Worm (Caenorhabditis elegans): Measurements from ENCODE around the gene clc-12.
A peak's percentile ranks its signal among the peaks of the same experiment; 100 is the strongest.

The clc-12 gene

DNA sequence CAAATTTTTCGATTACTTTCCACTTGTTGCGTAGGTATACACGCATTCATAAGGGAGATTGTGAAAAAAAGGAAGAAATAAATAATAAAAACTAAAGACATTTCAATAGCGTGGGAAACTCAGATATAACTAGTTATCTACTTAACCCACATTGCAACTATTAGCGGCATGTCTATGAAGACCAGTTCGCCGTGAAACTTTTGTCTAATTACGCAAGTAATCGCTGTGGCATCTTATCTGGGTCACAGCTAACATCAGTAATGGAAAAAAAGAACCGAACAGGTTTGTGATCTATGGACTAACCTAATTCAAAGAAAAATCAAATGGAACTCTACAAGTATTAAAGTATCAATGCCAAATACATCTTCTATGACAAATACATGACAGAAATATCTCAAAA is 4.0 kb upstream of the clc-12 start, which contains the start of gene clec-241:
Gene clec-241, minus strand, starts transcription at position 101 of the 400 bp plus-strand sequence.
- no peak for TF ChIP-seq unc-130 (GFP tag; optimal IDR thresholded peaks at IDR 0.05)
- no peak for TF ChIP-seq T20F7.1 (GFP tag; optimal IDR thresholded peaks at IDR 0.05)
- no peak for TF ChIP-seq nhr-6 (tag; optimal IDR thresholded peaks at IDR 0.05)
- TF ChIP-seq T26A8.4 (GFP tag; IDR thresholded peaks at IDR 0.05) = no peak
- TF ChIP-seq spr-1 (tag; optimal IDR thresholded peaks at IDR 0.05) = no peak
- no peak for TF ChIP-seq nhr-25 (tag; optimal IDR thresholded peaks at IDR 0.05; ENCODE audit: borderline replicate concordance, insufficient read depth)
- TF ChIP-seq ceh-28 (tag; optimal IDR thresholded peaks at IDR 0.05) = no peak
- TF ChIP-seq jun-1 (tag; optimal IDR thresholded peaks at IDR 0.05) = no peak
- no peak for TF ChIP-seq dve-1 (tag; optimal IDR thresholded peaks at IDR 0.05; ENCODE audit: insufficient read depth)

DNA sequence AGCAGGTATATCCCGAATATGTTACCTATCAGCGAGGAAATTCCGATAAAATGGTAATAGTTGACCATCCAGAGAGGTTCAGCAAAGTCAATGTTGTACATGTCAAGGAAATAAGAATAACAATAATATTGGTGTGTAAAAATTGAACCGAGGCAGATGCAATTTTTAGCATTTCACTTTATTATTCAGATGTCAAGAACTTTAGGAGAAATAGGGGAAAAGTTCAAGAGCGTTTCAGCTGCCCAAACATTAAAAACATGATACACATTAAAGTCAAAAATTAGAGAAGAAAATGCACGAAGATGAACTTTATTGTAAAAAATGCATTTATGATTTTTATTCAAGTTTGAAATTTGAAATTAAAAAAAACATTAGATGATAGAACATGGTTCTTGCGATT is 886 bp downstream of the clc-12 start, which contains the start of gene sri-69:
Gene sri-69, minus strand, starts transcription at position 101 of the 400 bp plus-strand sequence.
- TF ChIP-seq unc-62 (GFP tag; optimal IDR thresholded peaks at IDR 0.05 in 1 of 2) = peak in 1 of 2 experiments; percentile 21
- TF ChIP-seq unc-62 (tag; optimal IDR thresholded peaks at IDR 0.05) = no peak
- no peak for TF ChIP-seq mes-2 (tag; optimal IDR thresholded peaks at IDR 0.05; ENCODE audit: poor library complexity, severe bottlenecking)

DNA sequence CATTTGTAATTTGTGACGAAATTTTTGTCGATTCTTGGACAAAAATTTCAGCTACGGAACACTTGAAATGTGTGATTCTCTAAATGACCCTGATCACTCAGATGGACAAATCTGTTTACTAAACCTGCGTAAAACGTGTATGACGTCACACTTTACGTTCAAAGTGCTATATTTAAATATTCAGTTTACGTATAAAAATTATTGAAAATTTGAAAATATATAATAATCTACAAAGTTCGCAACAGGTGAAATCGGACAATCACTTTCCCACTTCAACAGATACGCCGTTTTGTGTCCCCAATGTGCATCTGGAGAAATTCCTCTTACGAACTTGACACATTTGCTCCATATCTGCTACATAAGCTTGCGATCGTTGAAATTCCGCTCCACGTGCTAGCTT is 4.0 kb downstream of the clc-12 start, which contains the start of gene srh-131:
Gene srh-131, plus strand, starts transcription at position 301 of the 400 bp plus-strand sequence.
- TF ChIP-seq nhr-6 (tag; optimal IDR thresholded peaks at IDR 0.05) (no peak), ceh-32 (tag; optimal IDR thresholded peaks at IDR 0.05; ENCODE audit: poor library complexity) (no peak), egl-27 (tag; optimal IDR thresholded peaks at IDR 0.05) (no peak), Y48G9A.11 (GFP tag; IDR thresholded peaks at IDR 0.05) (no peak), saeg-2 (GFP tag; IDR thresholded peaks at IDR 0.05) (no peak), ztf-7 (tag; optimal IDR thresholded peaks at IDR 0.05) (no peak), ceh-62 (tag; optimal IDR thresholded peaks at IDR 0.05) (no peak), lir-3 (tag; optimal IDR thresholded peaks at IDR 0.05) (no peak), hlh-11 (tag; optimal IDR thresholded peaks at IDR 0.05) (no peak), ama-1 (optimal IDR thresholded peaks at IDR 0.05) (no peak), ctbp-1 (GFP tag; IDR thresholded peaks at IDR 0.05) (no peak), lim-7 (GFP tag; IDR thresholded peaks at IDR 0.05) (no peak), arid-1 (GFP tag; conservative IDR thresholded peaks at IDR 0.05) (no peak), T26A8.4 (GFP tag; IDR thresholded peaks at IDR 0.05) (no peak), ZK337.2 (GFP tag; IDR thresholded peaks at IDR 0.05) (no peak), unc-130 (GFP tag; optimal IDR thresholded peaks at IDR 0.05) (no peak), nhr-42 (GFP tag; IDR thresholded peaks at IDR 0.05) (no peak)

DNA sequence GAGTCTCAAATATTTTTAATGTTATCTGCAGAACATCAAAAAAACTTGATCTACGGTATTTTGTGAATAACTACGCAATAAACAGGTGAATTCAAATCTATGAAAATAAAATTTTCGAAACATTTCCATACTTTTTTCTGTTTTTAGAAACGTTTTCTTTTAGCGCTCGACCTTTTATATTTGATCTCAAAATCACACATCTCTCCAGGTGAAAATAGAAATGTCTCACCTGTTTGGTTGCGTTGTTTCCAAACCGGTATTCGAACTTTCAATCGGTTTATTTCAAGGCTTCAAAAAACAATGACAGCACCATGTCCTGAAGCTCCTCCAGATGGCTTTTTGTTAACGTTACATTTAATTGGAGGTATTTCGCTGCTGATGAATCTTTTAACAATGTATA is 8.0 kb downstream of the clc-12 start, which contains the start of gene sri-9:
Gene sri-9, plus strand, starts transcription at position 301 of the 400 bp plus-strand sequence.
- TF ChIP-seq nhr-41 (GFP tag; IDR thresholded peaks at IDR 0.05) (no peak), mdl-1 (tag; optimal IDR thresholded peaks at IDR 0.05) (no peak), ceh-32 (tag; optimal IDR thresholded peaks at IDR 0.05; ENCODE audit: poor library complexity) (no peak), dmd-9 (GFP tag; IDR thresholded peaks at IDR 0.05) (no peak), zag-1 (tag; optimal IDR thresholded peaks at IDR 0.05) (no peak), spr-3 (GFP tag; optimal IDR thresholded peaks at IDR 0.05) (no peak), lin-15B (tag; optimal IDR thresholded peaks at IDR 0.05) (no peak), skn-1 (tag; optimal IDR thresholded peaks at IDR 0.05) (no peak), ZK337.2 (GFP tag; IDR thresholded peaks at IDR 0.05) (no peak), F10B5.3 (tag; optimal IDR thresholded peaks at IDR 0.05) (no peak), ama-1 (optimal IDR thresholded peaks at IDR 0.05) (no peak), hif-1 (tag; optimal IDR thresholded peaks at IDR 0.05) (no peak), R02D3.7 (tag; optimal IDR thresholded peaks at IDR 0.05) (no peak), Y48G9A.11 (GFP tag; IDR thresholded peaks at IDR 0.05) (no peak), Y105C5A.15 (GFP tag; IDR thresholded peaks at IDR 0.05) (no peak)
